Fruit fly (Drosophila melanogaster): ENCODE measurements around the gene Sgs3.

DNA sequence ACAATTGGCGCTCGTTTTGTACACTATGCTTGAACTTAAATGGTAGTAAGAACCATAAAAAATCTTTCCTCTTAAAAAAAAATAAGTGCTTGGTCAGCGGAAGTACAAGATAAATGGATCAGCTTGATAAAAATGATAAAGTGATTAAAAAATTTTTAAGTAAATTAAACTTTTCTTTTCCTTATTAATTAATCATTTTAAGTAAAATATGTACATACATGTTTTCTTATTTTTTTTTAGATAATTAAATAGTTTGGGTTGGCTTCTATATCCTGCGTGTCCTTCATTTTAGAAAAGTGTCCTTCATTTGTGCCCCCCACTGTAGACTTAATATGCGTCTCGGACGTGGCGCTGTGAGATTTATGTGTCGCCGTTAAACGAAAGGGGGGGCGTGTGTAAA is 44.6 kb downstream of the Sgs3 start:
- TF ChIP-seq pan (optimal IDR thresholded peaks at IDR 0.05) (no peak), EcR (GFP tag; optimal IDR thresholded peaks at IDR 0.05) (no peak), usp (GFP tag; optimal IDR thresholded peaks at IDR 0.05) (no peak)
